Worm (Caenorhabditis elegans) whole organism, L1 larva: Measurements from ENCODE around the gene srg-31.

ENCODE experiments used
- ceh-88 ChIP-seq: fragments of 200-800 bp; sonication (Bioruptor generic); IDR thresholded peaks from 2 replicates; pipeline ENCODE4 v1.3.6; 2022; ENCODE audit warnings: missing genetic modification characterization, missing compliant biosample characterization
- nhr-20 ChIP-seq: sonication (generic microtip); optimal IDR thresholded peaks from 2 replicates; lab custom pipeline; 2016; ENCODE audit warnings: mild to moderate bottlenecking, missing genetic modification characterization, missing compliant biosample characterization
- nhr-28 ChIP-seq: fragments of 150-350 bp; optimal IDR thresholded peaks from 2 replicates; lab custom pipeline; 2014; ENCODE audit warnings: missing biosample characterization, missing genetic modification characterization

DNA sequence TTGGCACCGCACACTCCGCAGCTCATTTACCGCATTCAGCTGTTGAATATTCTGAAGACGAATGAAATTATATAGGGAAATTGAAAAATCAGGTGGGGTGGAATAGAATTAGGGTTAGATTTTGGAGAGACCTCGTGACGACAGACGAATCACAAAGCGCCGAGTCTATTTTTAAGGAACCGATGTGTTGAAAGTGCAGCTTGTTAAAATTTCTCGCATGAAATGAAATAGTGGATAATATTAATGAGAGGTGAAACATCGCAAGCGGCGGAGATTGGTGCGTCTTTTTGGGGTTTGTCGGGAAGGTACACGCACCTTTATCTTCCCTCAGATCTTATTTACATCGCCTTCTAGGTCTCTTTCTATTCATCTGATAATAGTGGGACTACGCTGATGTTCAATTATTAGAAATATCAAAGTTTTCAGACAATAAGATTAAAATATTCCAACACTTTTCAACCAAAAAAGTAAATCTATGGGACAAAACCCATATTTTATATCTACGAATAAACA is 36.0 kb upstream of the srg-31 start, which contains the start of gene nhr-140:
- no peak for TF ChIP-seq ceh-88 (GFP tag; lab: Robert Waterston, UW)
- no peak for TF ChIP-seq nhr-28 (tag; lab: Kevin White, UChicago)
- TF ChIP-seq nhr-20 (tag; lab: Kevin White, UChicago) = no peak
